Fruit fly (Drosophila melanogaster) whole organism, prepupa: ENCODE results near the gene NT1.

ENCODE experiments used
- CG10631 ChIP-seq: fragments of 200-800 bp; sonication (Bioruptor generic); optimal IDR thresholded peaks from 2 replicates; lab custom pipeline; 2016; ENCODE audit warnings: missing biosample characterization, missing genetic modification characterization
- CG10669 ChIP-seq: fragments of 200-800 bp; sonication (Bioruptor generic); optimal IDR thresholded peaks from 3 replicates; lab custom pipeline; 2018; ENCODE audit warnings: missing biosample characterization, mild to moderate bottlenecking, missing genetic modification characterization, moderate library complexity
- CG11294 ChIP-seq: fragments of 200-800 bp; sonication (Bioruptor generic); IDR thresholded peaks from 2 replicates; pipeline ENCODE4 v1.3.6; 2022; ENCODE audit warnings: missing biosample characterization, missing genetic modification characterization
- CG15336 ChIP-seq: fragments of 200-800 bp; sonication (Bioruptor generic); IDR thresholded peaks from 2 replicates; pipeline ENCODE4 v1.3.6; 2022; ENCODE audit warnings: missing biosample characterization, missing genetic modification characterization
- CG1621 ChIP-seq: fragments of 200-800 bp; sonication (Bioruptor generic); optimal IDR thresholded peaks from 3 replicates; lab custom pipeline; 2018; ENCODE audit warnings: missing biosample characterization, mild to moderate bottlenecking, missing genetic modification characterization
- CG16779 ChIP-seq: fragments of 200-800 bp; sonication (Bioruptor generic); optimal IDR thresholded peaks from 3 replicates; lab custom pipeline; 2017; ENCODE audit warnings: missing biosample characterization, mild to moderate bottlenecking, missing genetic modification characterization
- CG32006 ChIP-seq: fragments of 200-800 bp; sonication (Bioruptor generic); optimal IDR thresholded peaks from 3 replicates; lab custom pipeline; 2017; ENCODE audit warnings: missing biosample characterization, mild to moderate bottlenecking, missing genetic modification characterization
- CG34406 ChIP-seq: fragments of 200-800 bp; sonication (Bioruptor generic); optimal IDR thresholded peaks from 3 replicates; lab custom pipeline; 2016; ENCODE audit warnings: missing biosample characterization, missing genetic modification characterization
- CG6163 ChIP-seq: fragments of 200-800 bp; sonication (Bioruptor generic); IDR thresholded peaks from 3 replicates; pipeline ENCODE4 v1.3.6; 2022; ENCODE audit warnings: missing biosample characterization, missing genetic modification characterization
- CG6276 ChIP-seq: fragments of 200-800 bp; sonication (Bioruptor generic); optimal IDR thresholded peaks from 2 replicates; lab custom pipeline; 2017; ENCODE audit warnings: missing biosample characterization, mild to moderate bottlenecking, missing genetic modification characterization
- CG6792 ChIP-seq: fragments of 200-800 bp; sonication (Bioruptor generic); optimal IDR thresholded peaks from 3 replicates; lab custom pipeline; 2016; ENCODE audit warnings: missing biosample characterization, missing genetic modification characterization
- CG6854 ChIP-seq: fragments of 200-800 bp; sonication (Bioruptor generic); optimal IDR thresholded peaks from 2 replicates; lab custom pipeline; 2017; ENCODE audit warnings: missing biosample characterization, mild to moderate bottlenecking, missing genetic modification characterization
- CG8319 ChIP-seq: fragments of 200-800 bp; sonication (Bioruptor generic); optimal IDR thresholded peaks from 3 replicates; lab custom pipeline; 2016; ENCODE audit warnings: missing biosample characterization, missing genetic modification characterization
- CG9139 ChIP-seq: fragments of 200-800 bp; sonication (Bioruptor generic); optimal IDR thresholded peaks from 3 replicates; lab custom pipeline; 2017; ENCODE audit warnings: missing biosample characterization, mild to moderate bottlenecking, missing genetic modification characterization
- Eip75B ChIP-seq: fragments of 200-800 bp; sonication (Bioruptor generic); optimal IDR thresholded peaks from 3 replicates; lab custom pipeline; 2016; ENCODE audit warnings: missing biosample characterization, missing genetic modification characterization
- Eip78C ChIP-seq: fragments of 200-800 bp; sonication (Bioruptor generic); peaks from one replicate; lab custom pipeline; 2016; ENCODE audit warnings: missing biosample characterization, missing genetic modification characterization
- Eip93F ChIP-seq: fragments of 200-800 bp; sonication (Bioruptor generic); optimal IDR thresholded peaks from 2 replicates; lab custom pipeline; 2016; ENCODE audit warnings: missing biosample characterization, mild to moderate bottlenecking, missing genetic modification characterization
- Hr38 ChIP-seq: sonication (Bioruptor generic); optimal IDR thresholded peaks from 2 replicates; lab custom pipeline; 2016; ENCODE audit warnings: missing biosample characterization, missing genetic modification characterization
- Hr39 ChIP-seq: fragments of 200-800 bp; sonication (Bioruptor generic); optimal IDR thresholded peaks from 2 replicates; lab custom pipeline; 2016; ENCODE audit warnings: missing biosample characterization, missing genetic modification characterization
- Hr4 ChIP-seq: fragments of 200-800 bp; sonication (Bioruptor generic); optimal IDR thresholded peaks from 3 replicates; lab custom pipeline; 2016; ENCODE audit warnings: missing biosample characterization, missing genetic modification characterization
- OdsH ChIP-seq: fragments of 200-800 bp; sonication (Bioruptor generic); optimal IDR thresholded peaks from 3 replicates; lab custom pipeline; 2016; ENCODE audit warnings: missing biosample characterization, missing genetic modification characterization
- Smox ChIP-seq: fragments of 200-800 bp; sonication (Bioruptor generic); optimal IDR thresholded peaks from 3 replicates; lab custom pipeline; 2016; ENCODE audit warnings: missing biosample characterization, missing genetic modification characterization
- Sox102F ChIP-seq: fragments of 200-800 bp; sonication (Bioruptor generic); optimal IDR thresholded peaks from 2 replicates; lab custom pipeline; 2016; ENCODE audit warnings: missing biosample characterization, mild to moderate bottlenecking, missing genetic modification characterization
- Sox14 ChIP-seq: fragments of 200-800 bp; sonication (Bioruptor generic); optimal IDR thresholded peaks from 3 replicates; lab custom pipeline; 2016; ENCODE audit warnings: missing biosample characterization, missing genetic modification characterization
- achi ChIP-seq: fragments of 200-800 bp; sonication (Bioruptor generic); optimal IDR thresholded peaks from 3 replicates; lab custom pipeline; 2016; ENCODE audit warnings: missing biosample characterization, missing genetic modification characterization
- acj6 ChIP-seq: fragments of 200-800 bp; sonication (Bioruptor generic); optimal IDR thresholded peaks from 3 replicates; lab custom pipeline; 2016; ENCODE audit warnings: missing biosample characterization, missing genetic modification characterization
- cyc ChIP-seq: fragments of 200-800 bp; sonication (Bioruptor generic); optimal IDR thresholded peaks from 3 replicates; lab custom pipeline; 2016; ENCODE audit warnings: missing biosample characterization, missing genetic modification characterization
- dac ChIP-seq: fragments of 200-800 bp; sonication (Bioruptor generic); optimal IDR thresholded peaks from 2 replicates; lab custom pipeline; 2017; ENCODE audit warnings: missing biosample characterization, mild to moderate bottlenecking, missing genetic modification characterization
- dsx ChIP-seq: fragments of 200-800 bp; optimal IDR thresholded peaks from 3 replicates; lab custom pipeline; 2019; ENCODE audit warnings: missing biosample characterization, mild to moderate bottlenecking, missing genetic modification characterization, moderate library complexity; ENCODE audit not compliant: poor library complexity, severe bottlenecking
- eg ChIP-seq: fragments of 200-800 bp; sonication (Bioruptor generic); IDR thresholded peaks from 3 replicates; pipeline ENCODE4 v1.3.6; 2022; ENCODE audit warnings: missing biosample characterization, missing genetic modification characterization
- esn ChIP-seq: fragments of 200-800 bp; sonication (Bioruptor generic); optimal IDR thresholded peaks from 2 replicates; lab custom pipeline; 2016; ENCODE audit warnings: missing biosample characterization, mild to moderate bottlenecking, missing genetic modification characterization, moderate library complexity
- fd59A ChIP-seq: fragments of 200-800 bp; sonication (Bioruptor generic); optimal IDR thresholded peaks from 2 replicates; lab custom pipeline; 2017; ENCODE audit warnings: missing biosample characterization, mild to moderate bottlenecking, missing genetic modification characterization, missing genetic modification reagents
- fd85E ChIP-seq: fragments of 200-800 bp; sonication (Bioruptor generic); optimal IDR thresholded peaks from 3 replicates; lab custom pipeline; 2016; ENCODE audit warnings: missing biosample characterization, missing genetic modification characterization
- fkh ChIP-seq: fragments of 200-800 bp; sonication (Bioruptor generic); optimal IDR thresholded peaks from 3 replicates; lab custom pipeline; 2017; ENCODE audit warnings: missing biosample characterization, mild to moderate bottlenecking, missing genetic modification characterization, moderate library complexity
- lz ChIP-seq: fragments of 200-800 bp; sonication (Bioruptor generic); optimal IDR thresholded peaks from 3 replicates; lab custom pipeline; 2016; ENCODE audit warnings: missing biosample characterization, missing genetic modification characterization
- net ChIP-seq: fragments of 200-800 bp; sonication (Bioruptor generic); optimal IDR thresholded peaks from 3 replicates; lab custom pipeline; 2016; ENCODE audit warnings: missing biosample characterization, missing genetic modification characterization
- pdm3 ChIP-seq: fragments of 200-800 bp; sonication (Bioruptor generic); optimal IDR thresholded peaks from 3 replicates; lab custom pipeline; 2016; ENCODE audit warnings: missing biosample characterization, missing genetic modification characterization
- salr ChIP-seq, 2 experiments: fragments of 200-800 bp; sonication (Bioruptor generic); optimal IDR thresholded peaks; 3 replicates each; lab custom pipeline; 2016 to 2018; ENCODE audit warnings: missing biosample characterization in 2 of 2, missing genetic modification characterization in 2 of 2, mild to moderate bottlenecking in 1 of 2
- spab ChIP-seq: fragments of 200-800 bp; sonication (Bioruptor generic); optimal IDR thresholded peaks from 2 replicates; lab custom pipeline; 2017; ENCODE audit warnings: missing biosample characterization, mild to moderate bottlenecking, missing genetic modification characterization, missing genetic modification reagents
- ss ChIP-seq, 2 experiments: fragments of 200-800 bp; sonication (Bioruptor generic); optimal IDR thresholded peaks; 2 replicates in 1 of 2; 3 replicates in 1 of 2; lab custom pipeline; 2017 to 2018; ENCODE audit warnings: mild to moderate bottlenecking in 2 of 2, missing biosample characterization in 2 of 2, missing genetic modification characterization in 2 of 2, moderate library complexity in 1 of 2
- svp ChIP-seq: fragments of 200-800 bp; sonication (Bioruptor generic); peaks from one replicate; lab custom pipeline; 2016; ENCODE audit warnings: missing biosample characterization, missing genetic modification characterization
- topi ChIP-seq: fragments of 200-800 bp; sonication (Bioruptor generic); optimal IDR thresholded peaks from 3 replicates; lab custom pipeline; 2016; ENCODE audit warnings: missing biosample characterization, missing genetic modification characterization

NT1 gene

dm6 chr3L:4508307-4508706 is at the start of gene NT1:
TSS of gene NT1 (minus strand) at chr3L:4508433.
- TF ChIP-seq OdsH (no peak), spab (no peak), Eip78C (GFP tag; lab: Kevin White, UChicago) (no peak), acj6 (GFP tag; lab: Kevin White, UChicago) (no peak), CG10669 (no peak), CG6854 (no peak), Eip75B (GFP tag; lab: Kevin White, UChicago) (no peak), topi (GFP tag; lab: Kevin White, UChicago) (no peak), CG1621 (no peak), CG6276 (GFP tag; lab: Kevin White, UChicago) (no peak), CG11294 (GFP tag; lab: Robert Waterston, UW) (no peak), achi (no peak), dsx (GFP tag; lab: Kevin White, UChicago) (no peak), fd85E (GFP tag; lab: Kevin White, UChicago) (no peak), Hr4 (GFP tag; lab: Kevin White, UChicago) (no peak), CG15336 (GFP tag; lab: Robert Waterston, UW) (no peak)

dm6 chr3L:4556831-4557355 is 48.7 kb upstream of the NT1 start:
- no peak for TF ChIP-seq Sox14 (GFP tag; lab: Kevin White, UChicago)
- no peak for TF ChIP-seq acj6 (GFP tag; lab: Kevin White, UChicago)
- no peak for TF ChIP-seq Hr4 (GFP tag; lab: Kevin White, UChicago)
- TF ChIP-seq eg, result no peak
- TF ChIP-seq fd59A (GFP tag; lab: Kevin White, UChicago), result no peak
- TF ChIP-seq Hr39, result no peak
- no peak for TF ChIP-seq CG34406 (GFP tag; lab: Kevin White, UChicago)
- TF ChIP-seq Sox102F (GFP tag; lab: Kevin White, UChicago), result no peak
- no peak for TF ChIP-seq CG15336 (GFP tag; lab: Robert Waterston, UW)
- TF ChIP-seq CG16779, result no peak
- TF ChIP-seq CG9139 (GFP tag; lab: Kevin White, UChicago), result no peak
- no peak for TF ChIP-seq fkh (GFP tag; lab: Kevin White, UChicago)
- TF ChIP-seq cyc (GFP tag; lab: Kevin White, UChicago), result no peak
- TF ChIP-seq CG10631, result no peak

- TF ChIP-seq CG9139 (GFP tag; lab: Kevin White, UChicago) (no peak), Hr39 (no peak), Hr38 (GFP tag; lab: Kevin White, UChicago) (no peak), dac (GFP tag; lab: Kevin White, UChicago) (no peak), CG6792 (GFP tag; lab: Kevin White, UChicago) (no peak), CG16779 (no peak), esn (GFP tag; lab: Kevin White, UChicago) (no peak), CG32006 (GFP tag; lab: Kevin White, UChicago) (no peak), lz (GFP tag; lab: Kevin White, UChicago) (no peak), CG15336 (GFP tag; lab: Robert Waterston, UW) (no peak), CG34406 (GFP tag; lab: Kevin White, UChicago) (no peak), Sox14 (GFP tag; lab: Kevin White, UChicago) (no peak), Hr4 (GFP tag; lab: Kevin White, UChicago) (no peak), Eip93F (no peak), svp (GFP tag; lab: Kevin White, UChicago) (no peak), CG6854 (no peak)
- TF ChIP-seq, all 60 proteins: peak for 0
Observed at dm6 chr3L:4555787-4556186, 47.6 kb upstream of the NT1 start, which contains the start of gene CG42540. TSS of gene CG42540 (plus strand) at chr3L:4556087.

- TF ChIP-seq fkh (GFP tag; lab: Kevin White, UChicago), result no peak
- TF ChIP-seq CG1621, result no peak
- no peak for TF ChIP-seq CG16779
- no peak for TF ChIP-seq net
- no peak for TF ChIP-seq CG8319
- no peak for TF ChIP-seq fd85E (GFP tag; lab: Kevin White, UChicago)
- TF ChIP-seq pdm3 (GFP tag; lab: Kevin White, UChicago), result no peak
- TF ChIP-seq esn (GFP tag; lab: Kevin White, UChicago), result no peak
- TF ChIP-seq CG32006 (GFP tag; lab: Kevin White, UChicago), result no peak
- TF ChIP-seq CG6163 (GFP tag; lab: Robert Waterston, UW), result no peak
- no peak for TF ChIP-seq salr (GFP tag; optimal IDR thresholded peaks at IDR 0.05; lab: Kevin White, UChicago)
- TF ChIP-seq Smox (GFP tag; lab: Kevin White, UChicago), result no peak
- TF ChIP-seq ss (GFP tag; optimal IDR thresholded peaks at IDR 0.05; lab: Kevin White, UChicago), result no peak
Observed at dm6 chr3L:4555136-4555535, 46.9 kb upstream of the NT1 start, which contains the start of gene CG33777. TSS of gene CG33777 (minus strand) at chr3L:4555236.
